Fruit fly (Drosophila melanogaster) whole organism, prepupa: Measurements from ENCODE around the gene Jhbp11.

Source experiments
- Blimp-1 ChIP-seq: fragments of 200-800 bp; sonication (Bioruptor generic); optimal IDR thresholded peaks from 3 replicates; lab custom pipeline; 2017; ENCODE audit warnings: missing biosample characterization, missing genetic modification characterization, mild to moderate bottlenecking, moderate library complexity, missing genetic modification reagents
- CG10631 ChIP-seq: fragments of 200-800 bp; sonication (Bioruptor generic); optimal IDR thresholded peaks from 2 replicates; lab custom pipeline; 2016; ENCODE audit warnings: missing biosample characterization, missing genetic modification characterization
- CG10669 ChIP-seq: fragments of 200-800 bp; sonication (Bioruptor generic); optimal IDR thresholded peaks from 3 replicates; lab custom pipeline; 2018; ENCODE audit warnings: missing biosample characterization, mild to moderate bottlenecking, missing genetic modification characterization, moderate library complexity
- CG11294 ChIP-seq: fragments of 200-800 bp; sonication (Bioruptor generic); IDR thresholded peaks from 2 replicates; pipeline ENCODE4 v1.3.6; 2022; ENCODE audit warnings: missing biosample characterization, missing genetic modification characterization
- CG11762 ChIP-seq: fragments of 200-800 bp; sonication (Bioruptor generic); optimal IDR thresholded peaks from 3 replicates; lab custom pipeline; 2016; ENCODE audit warnings: missing biosample characterization, missing genetic modification characterization; ENCODE audit not compliant: insufficient read depth
- CG15336 ChIP-seq: fragments of 200-800 bp; sonication (Bioruptor generic); IDR thresholded peaks from 2 replicates; pipeline ENCODE4 v1.3.6; 2022; ENCODE audit warnings: missing biosample characterization, missing genetic modification characterization
- CG1621 ChIP-seq: fragments of 200-800 bp; sonication (Bioruptor generic); optimal IDR thresholded peaks from 3 replicates; lab custom pipeline; 2018; ENCODE audit warnings: missing biosample characterization, mild to moderate bottlenecking, missing genetic modification characterization
- CG31627 ChIP-seq: fragments of 200-800 bp; sonication (Bioruptor generic); optimal IDR thresholded peaks from 3 replicates; lab custom pipeline; 2016; ENCODE audit warnings: missing biosample characterization, missing genetic modification characterization
- CG32006 ChIP-seq: fragments of 200-800 bp; sonication (Bioruptor generic); optimal IDR thresholded peaks from 3 replicates; lab custom pipeline; 2017; ENCODE audit warnings: missing biosample characterization, mild to moderate bottlenecking, missing genetic modification characterization
- CG34406 ChIP-seq: fragments of 200-800 bp; sonication (Bioruptor generic); optimal IDR thresholded peaks from 3 replicates; lab custom pipeline; 2016; ENCODE audit warnings: missing biosample characterization, missing genetic modification characterization
- CG4318 ChIP-seq: fragments of 200-800 bp; sonication (Bioruptor generic); optimal IDR thresholded peaks from 3 replicates; lab custom pipeline; 2017; ENCODE audit warnings: missing biosample characterization, mild to moderate bottlenecking, missing genetic modification characterization
- CG6163 ChIP-seq: fragments of 200-800 bp; sonication (Bioruptor generic); IDR thresholded peaks from 3 replicates; pipeline ENCODE4 v1.3.6; 2022; ENCODE audit warnings: missing biosample characterization, missing genetic modification characterization
- CG6276 ChIP-seq: fragments of 200-800 bp; sonication (Bioruptor generic); optimal IDR thresholded peaks from 2 replicates; lab custom pipeline; 2017; ENCODE audit warnings: missing biosample characterization, mild to moderate bottlenecking, missing genetic modification characterization
- CG6792 ChIP-seq: fragments of 200-800 bp; sonication (Bioruptor generic); optimal IDR thresholded peaks from 3 replicates; lab custom pipeline; 2016; ENCODE audit warnings: missing biosample characterization, missing genetic modification characterization
- CG6808 ChIP-seq: fragments of 200-800 bp; sonication (Bioruptor generic); optimal IDR thresholded peaks from 3 replicates; lab custom pipeline; 2017; ENCODE audit warnings: missing biosample characterization, missing genetic modification characterization, mild to moderate bottlenecking, moderate library complexity, missing genetic modification reagents
- CG6854 ChIP-seq: fragments of 200-800 bp; sonication (Bioruptor generic); optimal IDR thresholded peaks from 2 replicates; lab custom pipeline; 2017; ENCODE audit warnings: missing biosample characterization, mild to moderate bottlenecking, missing genetic modification characterization
- CG7368 ChIP-seq: fragments of 200-800 bp; sonication (Bioruptor generic); optimal IDR thresholded peaks from 3 replicates; lab custom pipeline; 2016; ENCODE audit warnings: missing biosample characterization, missing genetic modification characterization
- CG8119 ChIP-seq: fragments of 200-800 bp; sonication (Bioruptor generic); IDR thresholded peaks from 3 replicates; pipeline ENCODE4 v1.3.6; 2022; ENCODE audit warnings: missing biosample characterization, missing genetic modification characterization
- CG8319 ChIP-seq: fragments of 200-800 bp; sonication (Bioruptor generic); optimal IDR thresholded peaks from 3 replicates; lab custom pipeline; 2016; ENCODE audit warnings: missing biosample characterization, missing genetic modification characterization
- CG8632 ChIP-seq: fragments of 200-800 bp; sonication (Bioruptor generic); optimal IDR thresholded peaks from 3 replicates; lab custom pipeline; 2016; ENCODE audit warnings: missing biosample characterization, missing genetic modification characterization
- CG9139 ChIP-seq: fragments of 200-800 bp; sonication (Bioruptor generic); optimal IDR thresholded peaks from 3 replicates; lab custom pipeline; 2017; ENCODE audit warnings: missing biosample characterization, mild to moderate bottlenecking, missing genetic modification characterization
- Eip75B ChIP-seq: fragments of 200-800 bp; sonication (Bioruptor generic); optimal IDR thresholded peaks from 3 replicates; lab custom pipeline; 2016; ENCODE audit warnings: missing biosample characterization, missing genetic modification characterization
- Eip78C ChIP-seq: fragments of 200-800 bp; sonication (Bioruptor generic); peaks from one replicate; lab custom pipeline; 2016; ENCODE audit warnings: missing biosample characterization, missing genetic modification characterization
- Eip93F ChIP-seq: fragments of 200-800 bp; sonication (Bioruptor generic); optimal IDR thresholded peaks from 2 replicates; lab custom pipeline; 2016; ENCODE audit warnings: missing biosample characterization, mild to moderate bottlenecking, missing genetic modification characterization
- Ets21C ChIP-seq: fragments of 200-800 bp; sonication (Bioruptor generic); optimal IDR thresholded peaks from 3 replicates; lab custom pipeline; 2016; ENCODE audit warnings: missing biosample characterization, missing genetic modification characterization
- Ets96B ChIP-seq: fragments of 200-800 bp; optimal IDR thresholded peaks from 2 replicates; lab custom pipeline; 2019; ENCODE audit warnings: missing biosample characterization, mild to moderate bottlenecking, missing genetic modification characterization, moderate library complexity
- Gug ChIP-seq: fragments of 200-800 bp; sonication (Bioruptor generic); IDR thresholded peaks from 2 replicates; pipeline ENCODE4 v1.3.6; 2022; ENCODE audit warnings: missing biosample characterization, missing genetic modification characterization
- Hr39 ChIP-seq: fragments of 200-800 bp; sonication (Bioruptor generic); optimal IDR thresholded peaks from 2 replicates; lab custom pipeline; 2016; ENCODE audit warnings: missing biosample characterization, missing genetic modification characterization
- Hr4 ChIP-seq: fragments of 200-800 bp; sonication (Bioruptor generic); optimal IDR thresholded peaks from 3 replicates; lab custom pipeline; 2016; ENCODE audit warnings: missing biosample characterization, missing genetic modification characterization
- Lpt ChIP-seq: fragments of 200-800 bp; sonication (Bioruptor generic); optimal IDR thresholded peaks from 3 replicates; lab custom pipeline; 2016; ENCODE audit warnings: missing biosample characterization, missing genetic modification characterization
- OdsH ChIP-seq: fragments of 200-800 bp; sonication (Bioruptor generic); optimal IDR thresholded peaks from 3 replicates; lab custom pipeline; 2016; ENCODE audit warnings: missing biosample characterization, missing genetic modification characterization
- Sox14 ChIP-seq: fragments of 200-800 bp; sonication (Bioruptor generic); optimal IDR thresholded peaks from 3 replicates; lab custom pipeline; 2016; ENCODE audit warnings: missing biosample characterization, missing genetic modification characterization
- Sox15 ChIP-seq: fragments of 200-800 bp; sonication (Bioruptor generic); optimal IDR thresholded peaks from 3 replicates; lab custom pipeline; 2016; ENCODE audit warnings: missing biosample characterization, missing genetic modification characterization
- achi ChIP-seq: fragments of 200-800 bp; sonication (Bioruptor generic); optimal IDR thresholded peaks from 3 replicates; lab custom pipeline; 2016; ENCODE audit warnings: missing biosample characterization, missing genetic modification characterization
- acj6 ChIP-seq: fragments of 200-800 bp; sonication (Bioruptor generic); optimal IDR thresholded peaks from 3 replicates; lab custom pipeline; 2016; ENCODE audit warnings: missing biosample characterization, missing genetic modification characterization
- cyc ChIP-seq: fragments of 200-800 bp; sonication (Bioruptor generic); optimal IDR thresholded peaks from 3 replicates; lab custom pipeline; 2016; ENCODE audit warnings: missing biosample characterization, missing genetic modification characterization
- dsx ChIP-seq: fragments of 200-800 bp; optimal IDR thresholded peaks from 3 replicates; lab custom pipeline; 2019; ENCODE audit warnings: missing biosample characterization, mild to moderate bottlenecking, missing genetic modification characterization, moderate library complexity; ENCODE audit not compliant: poor library complexity, severe bottlenecking
- esn ChIP-seq: fragments of 200-800 bp; sonication (Bioruptor generic); optimal IDR thresholded peaks from 2 replicates; lab custom pipeline; 2016; ENCODE audit warnings: missing biosample characterization, mild to moderate bottlenecking, missing genetic modification characterization, moderate library complexity
- fd59A ChIP-seq: fragments of 200-800 bp; sonication (Bioruptor generic); optimal IDR thresholded peaks from 2 replicates; lab custom pipeline; 2017; ENCODE audit warnings: missing biosample characterization, mild to moderate bottlenecking, missing genetic modification characterization, missing genetic modification reagents
- fd85E ChIP-seq: fragments of 200-800 bp; sonication (Bioruptor generic); optimal IDR thresholded peaks from 3 replicates; lab custom pipeline; 2016; ENCODE audit warnings: missing biosample characterization, missing genetic modification characterization
- salr ChIP-seq, 2 experiments: fragments of 200-800 bp; sonication (Bioruptor generic); optimal IDR thresholded peaks; 3 replicates each; lab custom pipeline; 2016 to 2018; ENCODE audit warnings: missing biosample characterization in 2 of 2, missing genetic modification characterization in 2 of 2, mild to moderate bottlenecking in 1 of 2
- ss ChIP-seq, 2 experiments: fragments of 200-800 bp; sonication (Bioruptor generic); optimal IDR thresholded peaks; 2 replicates in 1 of 2; 3 replicates in 1 of 2; lab custom pipeline; 2017 to 2018; ENCODE audit warnings: mild to moderate bottlenecking in 2 of 2, missing biosample characterization in 2 of 2, missing genetic modification characterization in 2 of 2, moderate library complexity in 1 of 2
- svp ChIP-seq: fragments of 200-800 bp; sonication (Bioruptor generic); peaks from one replicate; lab custom pipeline; 2016; ENCODE audit warnings: missing biosample characterization, missing genetic modification characterization
- topi ChIP-seq: fragments of 200-800 bp; sonication (Bioruptor generic); optimal IDR thresholded peaks from 3 replicates; lab custom pipeline; 2016; ENCODE audit warnings: missing biosample characterization, missing genetic modification characterization
- vri ChIP-seq: fragments of 200-800 bp; sonication (Bioruptor generic); optimal IDR thresholded peaks from 3 replicates; lab custom pipeline; 2016; ENCODE audit warnings: missing biosample characterization, mild to moderate bottlenecking, missing genetic modification characterization

Jhbp11 gene

DNA sequence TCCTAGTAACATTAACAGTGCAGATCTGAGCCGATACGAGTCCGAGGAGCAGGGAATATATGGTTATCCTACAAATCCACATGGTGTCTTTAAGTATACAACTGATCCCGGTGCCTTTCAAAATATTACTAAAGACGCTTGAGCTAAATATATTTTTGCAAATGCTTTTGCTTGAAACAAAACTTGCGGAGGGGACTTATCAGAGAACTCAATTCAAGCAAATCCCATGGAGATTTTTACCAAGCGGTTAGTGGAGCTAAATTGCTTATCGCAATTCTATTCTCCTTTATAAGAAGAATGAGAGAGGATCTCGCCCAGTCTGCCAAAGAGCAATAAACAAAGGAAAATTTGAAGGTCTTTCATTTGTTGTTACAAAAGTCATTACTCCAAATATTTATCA lies 1.5 kb upstream of the Jhbp11 start, which contains the start of gene eater:
TSS of gene eater (minus strand) at position 101 of the 400 bp plus-strand sequence.
- TF ChIP-seq CG6854 (GFP tag; lab: Kevin White, UChicago) (no peak), OdsH (GFP tag; lab: Kevin White, UChicago) (no peak), Ets21C (no peak), CG10631 (no peak), CG10669 (GFP tag; lab: Kevin White, UChicago) (no peak), Hr39 (GFP tag; lab: Kevin White, UChicago) (no peak), Lpt (no peak), esn (GFP tag; lab: Kevin White, UChicago) (no peak), fd85E (no peak), vri (GFP tag; lab: Kevin White, UChicago) (no peak), topi (no peak), Eip78C (GFP tag; lab: Kevin White, UChicago) (no peak), Blimp-1 (no peak), Sox14 (no peak), ss (GFP tag; optimal IDR thresholded peaks at IDR 0.05; lab: Kevin White, UChicago) (no peak), cyc (GFP tag; lab: Kevin White, UChicago) (no peak), Eip93F (GFP tag; lab: Kevin White, UChicago) (no peak), CG4318 (no peak)
- TF ChIP-seq, all 60 proteins: peak for 0

DNA sequence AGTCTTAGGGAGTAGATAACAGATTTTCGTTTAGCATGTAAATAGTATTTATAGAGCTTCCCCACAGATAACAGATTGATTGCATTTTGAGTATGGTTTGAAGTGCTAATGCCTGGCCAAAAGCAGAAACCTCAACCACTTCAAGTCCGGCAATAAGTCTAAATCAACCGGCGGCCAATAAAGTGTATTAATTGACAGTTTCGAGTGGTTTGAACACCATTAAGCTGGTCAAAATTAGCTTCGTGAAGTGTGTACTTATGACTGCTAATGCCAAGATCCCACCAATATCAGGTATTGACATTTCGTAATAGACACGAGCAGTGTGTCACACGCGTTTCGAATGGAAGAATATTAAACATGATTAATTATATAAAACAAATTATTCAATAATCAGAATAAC lies 4.4 kb downstream of the Jhbp11 start:
- no peak for TF ChIP-seq Eip78C (GFP tag; lab: Kevin White, UChicago)
- TF ChIP-seq CG8119, result no peak
- no peak for TF ChIP-seq fd59A (GFP tag; lab: Kevin White, UChicago)
- TF ChIP-seq CG15336 (GFP tag; lab: Robert Waterston, UW), result no peak
- no peak for TF ChIP-seq ss (GFP tag; optimal IDR thresholded peaks at IDR 0.05; lab: Kevin White, UChicago)
- TF ChIP-seq Ets96B (tag; lab: Kevin White, UChicago), result no peak
- no peak for TF ChIP-seq Gug (GFP tag; lab: Robert Waterston, UW)
- TF ChIP-seq salr (GFP tag; optimal IDR thresholded peaks at IDR 0.05; lab: Kevin White, UChicago), result no peak
- no peak for TF ChIP-seq svp (GFP tag; lab: Kevin White, UChicago)
- TF ChIP-seq CG8632 (GFP tag; lab: Kevin White, UChicago), result no peak
- no peak for TF ChIP-seq CG34406 (GFP tag; lab: Kevin White, UChicago)
- TF ChIP-seq Eip93F (GFP tag; lab: Kevin White, UChicago), result no peak

DNA sequence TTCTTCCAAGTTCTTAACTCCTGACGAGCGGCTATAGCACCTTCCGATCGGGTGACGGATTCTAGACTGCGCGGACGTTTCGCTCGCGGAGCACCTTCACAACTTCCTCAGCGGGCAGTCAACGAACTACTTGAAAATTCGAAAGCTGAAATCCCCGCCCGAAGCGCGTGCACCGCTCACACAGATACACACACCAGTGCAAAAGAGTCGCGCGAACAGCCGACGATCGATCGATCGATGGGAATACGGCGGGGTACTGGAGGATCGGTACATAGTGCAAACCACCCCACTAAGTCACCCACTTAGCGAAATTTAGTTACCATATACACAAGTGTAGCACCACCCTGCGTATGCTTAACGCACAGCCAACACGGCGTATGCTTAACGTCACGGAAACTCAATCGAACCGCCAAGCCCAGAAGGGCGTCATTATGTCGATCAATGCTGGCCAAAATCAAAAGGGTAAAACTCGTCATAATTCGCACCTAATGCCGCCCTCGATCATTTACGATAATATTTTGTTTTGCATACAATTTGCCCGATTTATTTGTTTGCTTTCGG lies 5.2 kb downstream of the Jhbp11 start, which contains the start of gene CAH9:
TSS of gene CAH9 (minus strand) at position 51 of the 561 bp plus-strand sequence.
- TF ChIP-seq CG1621 (tag; lab: Kevin White, UChicago), result no peak
- TF ChIP-seq Lpt, result no peak
- TF ChIP-seq Eip93F (GFP tag; lab: Kevin White, UChicago), result no peak
- no peak for TF ChIP-seq CG4318
- TF ChIP-seq CG11762 (GFP tag; lab: Kevin White, UChicago), result no peak
- no peak for TF ChIP-seq esn (GFP tag; lab: Kevin White, UChicago)
- no peak for TF ChIP-seq Eip75B (GFP tag; lab: Kevin White, UChicago)
- TF ChIP-seq acj6 (GFP tag; lab: Kevin White, UChicago), result no peak
- no peak for TF ChIP-seq Ets96B (tag; lab: Kevin White, UChicago)
- TF ChIP-seq CG31627 (GFP tag; lab: Kevin White, UChicago), result no peak
- no peak for TF ChIP-seq Sox15
- TF ChIP-seq CG7368 (GFP tag; lab: Kevin White, UChicago), result no peak
- no peak for TF ChIP-seq CG8119
- no peak for TF ChIP-seq CG6163 (GFP tag; lab: Robert Waterston, UW)
- TF ChIP-seq Sox14, result no peak
- no peak for TF ChIP-seq svp (GFP tag; lab: Kevin White, UChicago)
- TF ChIP-seq, all 60 proteins: peak for 0

DNA sequence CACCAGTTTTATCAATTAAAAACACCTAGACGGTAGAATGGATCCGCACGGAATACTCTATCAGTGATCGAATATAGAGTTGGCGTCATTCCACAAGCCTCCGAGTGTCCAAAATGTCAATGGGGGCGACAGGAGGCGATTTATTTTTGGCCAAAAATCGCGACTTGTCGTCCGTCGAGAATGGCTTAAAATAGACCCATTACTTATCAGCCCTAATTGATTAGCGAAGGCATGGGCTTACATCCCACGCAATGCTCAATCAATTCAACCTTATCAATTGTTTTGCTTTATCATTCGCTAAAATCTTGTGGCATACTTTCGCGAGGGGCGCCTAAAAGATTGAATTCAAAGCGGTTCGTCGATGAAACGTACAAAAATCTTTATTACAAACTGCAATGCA lies 7.1 kb downstream of the Jhbp11 start:
- no peak for TF ChIP-seq fd59A (GFP tag; lab: Kevin White, UChicago)
- no peak for TF ChIP-seq Hr4 (GFP tag; lab: Kevin White, UChicago)
- TF ChIP-seq Ets96B (tag; lab: Kevin White, UChicago), result no peak
- TF ChIP-seq CG9139 (GFP tag; lab: Kevin White, UChicago), result no peak
- no peak for TF ChIP-seq CG32006 (GFP tag; lab: Kevin White, UChicago)
- no peak for TF ChIP-seq Hr39 (GFP tag; lab: Kevin White, UChicago)
- no peak for TF ChIP-seq CG11294
- TF ChIP-seq CG6163 (GFP tag; lab: Robert Waterston, UW), result no peak
- no peak for TF ChIP-seq OdsH (GFP tag; lab: Kevin White, UChicago)
- TF ChIP-seq CG6792 (GFP tag; lab: Kevin White, UChicago), result no peak
- no peak for TF ChIP-seq CG6276
- TF ChIP-seq CG6808 (GFP tag; lab: Kevin White, UChicago), result no peak
- no peak for TF ChIP-seq achi (GFP tag; lab: Kevin White, UChicago)
- TF ChIP-seq salr (GFP tag; optimal IDR thresholded peaks at IDR 0.05; lab: Kevin White, UChicago), result no peak
- no peak for TF ChIP-seq fd85E
- no peak for TF ChIP-seq cyc (GFP tag; lab: Kevin White, UChicago)
- TF ChIP-seq CG7368 (GFP tag; lab: Kevin White, UChicago), result no peak
- no peak for TF ChIP-seq CG8319
- TF ChIP-seq dsx (GFP tag; lab: Kevin White, UChicago), result no peak
